Fruit fly (Drosophila melanogaster): ENCODE results near the gene CG5245.

Gene CG5245

DNA sequence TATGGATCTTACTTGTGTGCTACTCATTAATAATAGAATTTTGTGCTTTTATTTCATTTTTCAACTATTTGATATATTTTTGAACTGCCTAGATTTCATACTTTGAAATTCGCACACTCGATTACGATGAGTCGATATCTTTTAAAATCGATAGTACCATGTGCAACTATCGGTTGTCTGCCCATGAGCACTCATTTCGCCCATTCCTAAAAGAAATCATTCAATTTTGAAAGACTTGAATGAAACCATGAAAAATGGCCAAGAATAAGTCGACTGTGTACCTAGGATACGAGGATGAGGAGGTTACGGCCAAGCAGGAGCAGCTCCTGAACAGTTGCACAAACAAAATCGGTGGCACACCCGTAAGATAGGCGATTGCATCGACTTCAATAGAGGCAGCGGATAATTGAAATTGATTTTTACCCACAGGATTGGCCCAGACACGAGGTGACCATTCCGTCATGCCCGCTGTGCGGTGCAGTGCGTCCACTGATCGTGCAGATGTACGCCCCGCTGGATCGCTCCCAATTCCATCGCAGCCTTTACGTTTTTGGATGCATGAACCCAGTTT, 27.1 kb downstream of the CG5245 start, which contains the start of gene trus (continued):
- no peak for TF ChIP-seq Meics (GFP tag; optimal IDR thresholded peaks at IDR 0.05)
- TF ChIP-seq CG17568 (GFP tag; optimal IDR thresholded peaks at IDR 0.05): no peak
- no peak for TF ChIP-seq peb (GFP tag; IDR thresholded peaks at IDR 0.05)
- TF ChIP-seq crol (GFP tag; IDR thresholded peaks at IDR 0.05): no peak
- peak; percentile 86 for TF ChIP-seq Scr (GFP tag; IDR thresholded peaks at IDR 0.05; ENCODE audit: partially characterized antibody)
- TF ChIP-seq Bteb2 (GFP tag; optimal IDR thresholded peaks at IDR 0.05): no peak
- no peak for TF ChIP-seq Kr (GFP tag; optimal IDR thresholded peaks at IDR 0.05)
- TF ChIP-seq BEAF-32 (GFP tag; optimal IDR thresholded peaks at IDR 0.05): peak; percentile 83
- no peak for TF ChIP-seq MTF-1 (GFP tag; optimal IDR thresholded peaks at IDR 0.05; ENCODE audit: borderline replicate concordance)
- TF ChIP-seq NFAT (GFP tag; IDR thresholded peaks at IDR 0.05): no peak
- peak; percentile 17 for TF ChIP-seq sug (tag; optimal IDR thresholded peaks at IDR 0.05)
- TF ChIP-seq knrl (GFP tag; IDR thresholded peaks at IDR 0.05; ENCODE audit: partially characterized antibody): peak; percentile 77; the same call in 2 of the 3 replicates
- TF ChIP-seq CG42726 (GFP tag; IDR thresholded peaks at IDR 0.05; ENCODE audit: partially characterized antibody): peak; percentile 46; the same call in 1 of the 2 replicates
- no peak for TF ChIP-seq bab2 (GFP tag; optimal IDR thresholded peaks at IDR 0.05)
- no peak for TF ChIP-seq schlank (tag; optimal IDR thresholded peaks at IDR 0.05)
- no peak for TF ChIP-seq CG13424 (tag; optimal IDR thresholded peaks at IDR 0.05)
- peak; percentile 74 for TF ChIP-seq stwl (tag; optimal IDR thresholded peaks at IDR 0.05)
- no peak for TF ChIP-seq Ravus (GFP tag; IDR thresholded peaks at IDR 0.05)
- no peak for TF ChIP-seq pros (GFP tag; optimal IDR thresholded peaks at IDR 0.05)
- no peak for TF ChIP-seq Abd-B (GFP tag; optimal IDR thresholded peaks at IDR 0.05)
- no peak for TF ChIP-seq CG1024 (GFP tag; IDR thresholded peaks at IDR 0.05)
- TF ChIP-seq CG11695 (GFP tag; IDR thresholded peaks at IDR 0.05): no peak
- peak; percentile 70 for TF ChIP-seq pzg (GFP tag; optimal IDR thresholded peaks at IDR 0.05)
- no peak for TF ChIP-seq Sox100B (GFP tag; optimal IDR thresholded peaks at IDR 0.05)
- TF ChIP-seq Doc3 (GFP tag; IDR thresholded peaks at IDR 0.05; ENCODE audit: partially characterized antibody): peak; percentile 88
- peak; percentile 89 for TF ChIP-seq Opbp (GFP tag; IDR thresholded peaks at IDR 0.05; ENCODE audit: partially characterized antibody)
- TF ChIP-seq D (optimal IDR thresholded peaks at IDR 0.05): no peak
- TF ChIP-seq D (GFP tag; optimal IDR thresholded peaks at IDR 0.05): no peak
- no peak for TF ChIP-seq CG14965 (GFP tag; optimal IDR thresholded peaks at IDR 0.05; ENCODE audit: borderline replicate concordance)
- no peak for TF ChIP-seq aop (GFP tag; IDR thresholded peaks at IDR 0.05)
- peak; percentile 91 for TF ChIP-seq hbn (GFP tag; IDR thresholded peaks at IDR 0.05; ENCODE audit: partially characterized antibody)
- TF ChIP-seq B-H2 (GFP tag; optimal IDR thresholded peaks at IDR 0.05): peak; percentile 11
- TF ChIP-seq CG17186 (GFP tag; optimal IDR thresholded peaks at IDR 0.05): peak; percentile 25
- TF ChIP-seq Atf6 (GFP tag; IDR thresholded peaks at IDR 0.05): no peak
- TF ChIP-seq amos (GFP tag; IDR thresholded peaks at IDR 0.05; ENCODE audit: partially characterized antibody): peak; percentile 90
- TF ChIP-seq E2f2 (GFP tag; IDR thresholded peaks at IDR 0.05): peak; percentile 91
- 0 out of 2 replicates have a peak, but pooled peaks have one; percentile 8 for TF ChIP-seq rib (GFP tag; IDR thresholded peaks at IDR 0.05)
- peak; percentile 69 for TF ChIP-seq nerfin-2 (GFP tag; IDR thresholded peaks at IDR 0.05; ENCODE audit: partially characterized antibody)
- TF ChIP-seq zen (tag; optimal IDR thresholded peaks at IDR 0.05): peak; percentile 7
- peak; percentile 86 for TF ChIP-seq CG6791 (GFP tag; IDR thresholded peaks at IDR 0.05; ENCODE audit: partially characterized antibody)
- peak; percentile 91 for TF ChIP-seq unc-4 (GFP tag; IDR thresholded peaks at IDR 0.05; ENCODE audit: partially characterized antibody)
- no peak for TF ChIP-seq abd-A (tag; optimal IDR thresholded peaks at IDR 0.05)
- TF ChIP-seq vfl (GFP tag; optimal IDR thresholded peaks at IDR 0.05): no peak
- TF ChIP-seq inv (GFP tag; IDR thresholded peaks at IDR 0.05; ENCODE audit: partially characterized antibody): peak; percentile 69
- TF ChIP-seq ftz-f1 (GFP tag; optimal IDR thresholded peaks at IDR 0.05): no peak
- no peak for TF ChIP-seq CG31224 (GFP tag; IDR thresholded peaks at IDR 0.05)
- no peak for TF ChIP-seq emc (GFP tag; optimal IDR thresholded peaks at IDR 0.05)
- peak; percentile 32 for TF ChIP-seq CG14710 (tag; optimal IDR thresholded peaks at IDR 0.05)

Measured in whole organism, embryonic.